Fruit fly (Drosophila melanogaster) whole organism, embryonic: ENCODE measurements around the gene Rnb.
A peak's percentile ranks its signal among the peaks of the same experiment; 100 is the strongest.

Source experiments
- Atf6 ChIP-seq: fragments of 200-800 bp; sonication (Bioruptor generic); IDR thresholded peaks from 2 replicates; pipeline ENCODE4 v1.3.6; 2022; ENCODE audit warnings: missing biosample characterization, missing genetic modification characterization
- CG10959 ChIP-seq: fragments of 200-800 bp; sonication (Bioruptor generic); IDR thresholded peaks from 2 replicates; pipeline ENCODE4 v1.3.6; 2022; ENCODE audit warnings: missing biosample characterization, missing genetic modification characterization
- CG10979 ChIP-seq: fragments of 200-800 bp; sonication (Bioruptor generic); optimal IDR thresholded peaks from 2 replicates; lab custom pipeline; 2018; ENCODE audit warnings: missing biosample characterization, mild to moderate bottlenecking, missing genetic modification characterization, moderate library complexity
- CG12219 ChIP-seq: fragments of 200-800 bp; sonication (Bioruptor generic); optimal IDR thresholded peaks from 3 replicates; lab custom pipeline; 2018; ENCODE audit warnings: missing biosample characterization, mild to moderate bottlenecking, missing genetic modification characterization
- CG1233 ChIP-seq: fragments of 200-800 bp; sonication (Bioruptor generic); optimal IDR thresholded peaks from 4 replicates; lab custom pipeline; 2018; ENCODE audit warnings: missing biosample characterization, mild to moderate bottlenecking, missing genetic modification characterization
- CG13296 ChIP-seq: fragments of 200-800 bp; sonication (Bioruptor generic); optimal IDR thresholded peaks from 3 replicates; lab custom pipeline; 2018; ENCODE audit warnings: missing biosample characterization, mild to moderate bottlenecking, missing genetic modification characterization
- CG13894 ChIP-seq: fragments of 200-800 bp; sonication (Bioruptor generic); optimal IDR thresholded peaks from 3 replicates; lab custom pipeline; 2018; ENCODE audit warnings: missing biosample characterization, mild to moderate bottlenecking, missing genetic modification characterization, moderate library complexity
- CG14965 ChIP-seq: fragments of 200-800 bp; sonication (Bioruptor generic); optimal IDR thresholded peaks from 2 replicates; lab custom pipeline; 2016; ENCODE audit warnings: missing biosample characterization, missing genetic modification characterization, borderline replicate concordance
- CG15601 ChIP-seq: fragments of 200-800 bp; sonication (Bioruptor generic); optimal IDR thresholded peaks from 3 replicates; lab custom pipeline; 2019; ENCODE audit warnings: missing biosample characterization, mild to moderate bottlenecking, missing genetic modification characterization, moderate library complexity
- CG16863 ChIP-seq: fragments of 200-800 bp; sonication (Bioruptor generic); optimal IDR thresholded peaks from 3 replicates; lab custom pipeline; 2016; ENCODE audit warnings: missing biosample characterization, missing genetic modification characterization
- CG17385 ChIP-seq: fragments of 200-800 bp; sonication (Bioruptor generic); optimal IDR thresholded peaks from 3 replicates; lab custom pipeline; 2018; ENCODE audit warnings: missing biosample characterization, mild to moderate bottlenecking, missing genetic modification characterization
- CG17912 ChIP-seq: fragments of 200-800 bp; sonication (Bioruptor generic); optimal IDR thresholded peaks from 2 replicates; lab custom pipeline; 2018; ENCODE audit warnings: missing biosample characterization, mild to moderate bottlenecking, missing genetic modification characterization
- CG2202 ChIP-seq: fragments of 200-800 bp; sonication (Bioruptor generic); optimal IDR thresholded peaks from 2 replicates; lab custom pipeline; 2018; ENCODE audit warnings: missing biosample characterization, mild to moderate bottlenecking, missing genetic modification characterization
- CG30403 ChIP-seq: fragments of 200-800 bp; sonication (Bioruptor generic); optimal IDR thresholded peaks from 3 replicates; lab custom pipeline; 2016; ENCODE audit warnings: missing biosample characterization, missing genetic modification characterization
- CG31441 ChIP-seq: fragments of 200-800 bp; sonication (Bioruptor generic); IDR thresholded peaks from 2 replicates; pipeline ENCODE4 v1.3.6; 2022; ENCODE audit warnings: missing biosample characterization, missing genetic modification characterization
- CG32767 ChIP-seq: fragments of 200-800 bp; sonication (Bioruptor generic); IDR thresholded peaks from 2 replicates; pipeline ENCODE4 v1.3.6; 2022; ENCODE audit warnings: missing biosample characterization, missing genetic modification characterization
- CG6813 ChIP-seq: fragments of 200-800 bp; sonication (Bioruptor generic); optimal IDR thresholded peaks from 2 replicates; lab custom pipeline; 2017; ENCODE audit warnings: missing biosample characterization, missing genetic modification characterization, mild to moderate bottlenecking, moderate library complexity, missing genetic modification reagents
- CG7372 ChIP-seq: fragments of 200-800 bp; sonication (Bioruptor generic); IDR thresholded peaks from 2 replicates; pipeline ENCODE4 v1.3.6; 2022; ENCODE audit warnings: missing biosample characterization, missing genetic modification characterization
- CG7745 ChIP-seq: fragments of 200-800 bp; sonication (Bioruptor generic); optimal IDR thresholded peaks from 2 replicates; lab custom pipeline; 2018; ENCODE audit warnings: missing biosample characterization, mild to moderate bottlenecking, missing genetic modification characterization, moderate library complexity
- CG8924 ChIP-seq: fragments of 200-800 bp; optimal IDR thresholded peaks from 3 replicates; lab custom pipeline; 2019; ENCODE audit warnings: missing biosample characterization, mild to moderate bottlenecking, missing genetic modification characterization, moderate library complexity
- Elba2 ChIP-seq: fragments of 200-800 bp; sonication (Bioruptor generic); optimal IDR thresholded peaks from 3 replicates; lab custom pipeline; 2016; ENCODE audit warnings: missing biosample characterization, missing genetic modification characterization
- HLH3B ChIP-seq: fragments of 200-800 bp; sonication (Bioruptor generic); IDR thresholded peaks from 2 replicates; pipeline ENCODE4 v1.3.6; 2022; ENCODE audit warnings: missing biosample characterization, missing genetic modification characterization
- Hr3 ChIP-seq: fragments of 200-800 bp; sonication (Bioruptor generic); optimal IDR thresholded peaks from 3 replicates; lab custom pipeline; 2016; ENCODE audit warnings: missing biosample characterization, missing genetic modification characterization
- MTF-1 ChIP-seq: fragments of 200-800 bp; sonication (Bioruptor generic); optimal IDR thresholded peaks from 2 replicates; lab custom pipeline; 2018; ENCODE audit warnings: missing biosample characterization, mild to moderate bottlenecking, missing genetic modification characterization, borderline replicate concordance
- Mad ChIP-seq: fragments of 200-800 bp; sonication (Bioruptor generic); optimal IDR thresholded peaks from 2 replicates; lab custom pipeline; 2016; ENCODE audit warnings: missing biosample characterization, missing genetic modification characterization
- Nf-YC ChIP-seq: fragments of 200-800 bp; optimal IDR thresholded peaks from 3 replicates; lab custom pipeline; 2019; ENCODE audit warnings: missing biosample characterization, mild to moderate bottlenecking, missing genetic modification characterization, moderate library complexity
- NfI ChIP-seq: fragments of 200-800 bp; sonication (Bioruptor generic); optimal IDR thresholded peaks from 3 replicates; lab custom pipeline; 2018; ENCODE audit warnings: missing biosample characterization, mild to moderate bottlenecking, missing genetic modification characterization, moderate library complexity
- ab ChIP-seq: fragments of 200-800 bp; sonication (Bioruptor generic); optimal IDR thresholded peaks from 2 replicates; lab custom pipeline; 2016; ENCODE audit warnings: missing biosample characterization, missing genetic modification characterization
- ap ChIP-seq: fragments of 200-800 bp; sonication (Bioruptor generic); IDR thresholded peaks from 2 replicates; pipeline ENCODE4 v1.3.6; 2022; ENCODE audit warnings: missing biosample characterization, missing genetic modification characterization
- br ChIP-seq: fragments of >200 bp; optimal IDR thresholded peaks from 2 replicates; lab custom pipeline; 2017
- btn ChIP-seq: fragments of 200-800 bp; sonication (Bioruptor generic); optimal IDR thresholded peaks from 2 replicates; lab custom pipeline; 2016; ENCODE audit warnings: missing biosample characterization, missing genetic modification characterization
- chm ChIP-seq: fragments of 200-800 bp; sonication (Bioruptor generic); IDR thresholded peaks from 2 replicates; pipeline ENCODE4 v1.3.6; 2022; ENCODE audit warnings: missing biosample characterization, missing genetic modification characterization
- croc ChIP-seq: fragments of 200-800 bp; sonication (Bioruptor generic); conservative IDR thresholded peaks from 3 replicates; pipeline ENCODE4 v1.3.6; 2022; ENCODE audit warnings: missing biosample characterization, missing genetic modification characterization
- cwo ChIP-seq: fragments of 200-800 bp; sonication (Bioruptor generic); optimal IDR thresholded peaks from 3 replicates; lab custom pipeline; 2017; ENCODE audit warnings: missing biosample characterization, missing genetic modification characterization, mild to moderate bottlenecking, moderate library complexity, missing genetic modification reagents
- ewg ChIP-seq: fragments of 200-800 bp; sonication (Bioruptor generic); optimal IDR thresholded peaks from 3 replicates; lab custom pipeline; 2017; ENCODE audit warnings: mild to moderate bottlenecking, missing biosample characterization, missing genetic modification reagents, missing genetic modification characterization
- exex ChIP-seq: fragments of 200-800 bp; sonication (Bioruptor generic); optimal IDR thresholded peaks from 4 replicates; lab custom pipeline; 2018; ENCODE audit warnings: missing biosample characterization, mild to moderate bottlenecking, missing genetic modification characterization, moderate library complexity
- eyg ChIP-seq: fragments of 200-800 bp; sonication (Bioruptor generic); optimal IDR thresholded peaks from 3 replicates; lab custom pipeline; 2016; ENCODE audit warnings: missing biosample characterization, missing genetic modification characterization
- gcm2 ChIP-seq: fragments of 200-800 bp; sonication (Bioruptor generic); optimal IDR thresholded peaks from 2 replicates; lab custom pipeline; 2016; ENCODE audit warnings: missing biosample characterization, missing genetic modification characterization
- gsb ChIP-seq: fragments of 200-800 bp; sonication (Bioruptor generic); IDR thresholded peaks from 2 replicates; pipeline ENCODE4 v1.3.6; 2022; ENCODE audit warnings: missing biosample characterization, missing genetic modification characterization
- insv ChIP-seq, 2 experiments: fragments of 200-800 bp; sonication (Bioruptor generic); optimal IDR thresholded peaks; 3 replicates each; lab custom pipeline; 2016 to 2018; ENCODE audit warnings: missing biosample characterization in 2 of 2, missing genetic modification characterization in 2 of 2
- kay ChIP-seq: fragments of 200-800 bp; sonication (Bioruptor generic); optimal IDR thresholded peaks from 2 replicates; lab custom pipeline; 2016; ENCODE audit warnings: missing biosample characterization, missing genetic modification characterization
- lbe ChIP-seq: fragments of 200-800 bp; sonication (Bioruptor generic); optimal IDR thresholded peaks from 2 replicates; lab custom pipeline; 2016; ENCODE audit warnings: missing biosample characterization, mild to moderate bottlenecking, missing genetic modification characterization
- nmo ChIP-seq: fragments of 200-800 bp; sonication (Bioruptor generic); optimal IDR thresholded peaks from 2 replicates; lab custom pipeline; 2018; ENCODE audit warnings: missing biosample characterization, mild to moderate bottlenecking, missing genetic modification characterization, moderate library complexity
- pzg ChIP-seq: fragments of 200-800 bp; sonication (Bioruptor generic); optimal IDR thresholded peaks from 3 replicates; lab custom pipeline; 2018; ENCODE audit warnings: missing biosample characterization, mild to moderate bottlenecking, missing genetic modification characterization, moderate library complexity
- sc ChIP-seq, 3 experiments: fragments of >200 bp in 2 of 3; fragments of 200-800 bp in 1 of 3; sonication (Bioruptor generic) in 1 of 3; optimal IDR thresholded peaks; 2 replicates in 2 of 3; 3 replicates in 1 of 3; lab custom pipeline; 2017; ENCODE audit warnings: mild to moderate bottlenecking in 1 of 3, missing biosample characterization in 1 of 3, missing genetic modification characterization in 1 of 3, missing genetic modification reagents in 1 of 3
- shn ChIP-seq: fragments of 200-800 bp; sonication (Bioruptor generic); optimal IDR thresholded peaks from 3 replicates; lab custom pipeline; 2016; ENCODE audit warnings: missing biosample characterization, missing genetic modification characterization
- slbo ChIP-seq: fragments of 200-800 bp; sonication (Bioruptor generic); IDR thresholded peaks from 2 replicates; pipeline ENCODE4 v1.3.6; 2022; ENCODE audit warnings: missing biosample characterization, missing genetic modification characterization
- sug ChIP-seq: fragments of 200-800 bp; optimal IDR thresholded peaks from 2 replicates; lab custom pipeline; 2019; ENCODE audit warnings: missing biosample characterization, mild to moderate bottlenecking, missing genetic modification characterization, moderate library complexity
- tgo ChIP-seq: fragments of 200-800 bp; sonication (Bioruptor generic); IDR thresholded peaks from 3 replicates; pipeline ENCODE4 v1.3.6; 2022; ENCODE audit warnings: missing biosample characterization, missing genetic modification characterization
- tio ChIP-seq: fragments of 200-800 bp; sonication (Bioruptor generic); optimal IDR thresholded peaks from 2 replicates; lab custom pipeline; 2017; ENCODE audit warnings: missing biosample characterization, missing genetic modification characterization, inconsistent platforms

Rnb gene

DNA sequence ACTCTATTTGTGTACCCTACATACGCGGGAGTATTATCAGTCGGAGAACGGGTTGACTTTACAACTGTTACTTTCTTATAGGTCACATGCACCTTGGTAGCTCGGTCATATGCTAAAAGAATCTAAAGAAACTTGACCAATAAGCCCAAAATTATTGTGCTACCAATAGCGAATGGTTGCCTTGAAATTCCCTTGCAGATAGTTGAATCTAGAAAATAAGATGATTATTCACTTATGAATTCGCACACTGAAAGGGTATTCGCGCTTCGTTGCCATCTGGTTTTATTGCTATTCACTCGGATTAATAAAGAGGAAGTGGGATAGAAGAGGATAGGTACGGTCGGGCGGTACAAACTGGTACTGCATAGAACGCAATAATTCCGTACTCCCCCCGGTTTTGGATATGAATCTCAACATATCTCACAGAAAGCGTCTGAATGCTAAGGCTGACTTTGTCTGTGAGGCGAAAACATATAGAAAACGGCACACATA, 25.3 kb downstream of the Rnb start (continued):
- TF ChIP-seq MTF-1 (GFP tag; lab: Kevin White, UChicago) (no peak), CG17385 (GFP tag; lab: Kevin White, UChicago) (peak; percentile 67), ab (GFP tag; lab: Kevin White, UChicago) (peak; percentile 49), Mad (GFP tag; lab: Kevin White, UChicago) (peak; percentile 21), ap (GFP tag; lab: Robert Waterston, UW) (peak; percentile 51), cwo (GFP tag; lab: Kevin White, UChicago) (peak; percentile 76), lbe (GFP tag; lab: Kevin White, UChicago) (no peak), CG10979 (tag; lab: Kevin White, UChicago) (peak; percentile 45), CG8924 (tag; lab: Kevin White, UChicago) (peak; percentile 52), br (lab: Kevin White, UChicago) (no peak), chm (GFP tag; lab: Robert Waterston, UW) (peak; percentile 53; the same call in 1 of the 2 replicates), gcm2 (GFP tag; lab: Kevin White, UChicago) (peak; percentile 33), CG17912 (no peak), CG30403 (GFP tag; lab: Kevin White, UChicago) (peak; percentile 82), CG6813 (peak; percentile 63), eyg (GFP tag; lab: Kevin White, UChicago) (peak; percentile 83), pzg (GFP tag; lab: Kevin White, UChicago) (peak; percentile 7), kay (GFP tag; lab: Kevin White, UChicago) (peak; percentile 89), Atf6 (GFP tag; lab: Robert Waterston, UW) (peak; percentile 63), CG13894 (tag; lab: Kevin White, UChicago) (peak; percentile 99), CG31441 (peak; percentile 54; the same call in 1 of the 2 replicates), exex (peak; percentile 65), Hr3 (GFP tag; lab: Kevin White, UChicago) (peak; percentile 61), shn (GFP tag; lab: Kevin White, UChicago) (peak; percentile 89), Nf-YC (tag; lab: Kevin White, UChicago) (peak; percentile 51), CG1233 (GFP tag; lab: Kevin White, UChicago) (peak; percentile 69), CG14965 (GFP tag; lab: Kevin White, UChicago) (peak; percentile 47), tgo (GFP tag; lab: Robert Waterston, UW) (peak; percentile 80), HLH3B (peak; percentile 56), CG32767 (GFP tag; lab: Robert Waterston, UW) (no peak), CG7745 (tag; lab: Kevin White, UChicago) (no peak), slbo (GFP tag; lab: Robert Waterston, UW) (peak; percentile 82), gsb (GFP tag; lab: Robert Waterston, UW) (peak; percentile 74), sc (optimal IDR thresholded peaks at IDR 0.05; lab: Kevin White, UChicago) (no peak), sc (GFP tag; optimal IDR thresholded peaks at IDR 0.05; lab: Kevin White, UChicago) (peak; percentile 20), CG7372 (peak; percentile 73), CG13296 (GFP tag; lab: Kevin White, UChicago) (peak; percentile 27), sug (tag; lab: Kevin White, UChicago) (peak; percentile 40), CG16863 (GFP tag; lab: Kevin White, UChicago) (peak; percentile 68), nmo (GFP tag; lab: Kevin White, UChicago) (peak; percentile 83), insv (GFP tag; optimal IDR thresholded peaks at IDR 0.05; lab: Kevin White, UChicago) (no peak), btn (peak; percentile 23), Elba2 (GFP tag; lab: Kevin White, UChicago) (peak; percentile 67), ewg (GFP tag; lab: Kevin White, UChicago) (peak; percentile 33), croc (GFP tag; lab: Robert Waterston, UW) (peak; percentile 55; the same call in 2 of the 3 replicates), tio (GFP tag; lab: Kevin White, UChicago) (peak; percentile 67), CG10959 (GFP tag; lab: Robert Waterston, UW) (peak; percentile 46), CG12219 (GFP tag; lab: Kevin White, UChicago) (peak; percentile 59), NfI (GFP tag; lab: Kevin White, UChicago) (peak; percentile 77), CG2202 (tag; lab: Kevin White, UChicago) (no peak), CG15601 (tag; lab: Kevin White, UChicago) (peak; percentile 18)
